Fruit fly (Drosophila melanogaster) whole organism, pupa: ENCODE results near the gene Pi3K21B.

Experiments used
- CG10348 ChIP-seq: fragments of 200-800 bp; sonication (Bioruptor generic); IDR thresholded peaks from 2 replicates; pipeline ENCODE4 v1.3.6; 2022; ENCODE audit warnings: missing biosample characterization, missing genetic modification characterization
- CG17806 ChIP-seq: fragments of 200-800 bp; sonication (Bioruptor generic); optimal IDR thresholded peaks from 2 replicates; lab custom pipeline; 2018; ENCODE audit warnings: missing biosample characterization, mild to moderate bottlenecking, missing genetic modification characterization, moderate library complexity
- CG8301 ChIP-seq: fragments of 200-800 bp; sonication (Bioruptor generic); optimal IDR thresholded peaks from 2 replicates; lab custom pipeline; 2018; ENCODE audit warnings: missing biosample characterization, mild to moderate bottlenecking, missing genetic modification characterization
- CG9948 ChIP-seq: fragments of 200-800 bp; sonication (Bioruptor generic); optimal IDR thresholded peaks from 2 replicates; lab custom pipeline; 2018; ENCODE audit warnings: missing biosample characterization, mild to moderate bottlenecking, missing genetic modification characterization, moderate library complexity
- Pif1A ChIP-seq: fragments of 200-800 bp; sonication (Bioruptor generic); optimal IDR thresholded peaks from 3 replicates; lab custom pipeline; 2016; ENCODE audit warnings: missing biosample characterization, missing genetic modification characterization
- Pif1B ChIP-seq: fragments of 200-800 bp; sonication (Bioruptor generic); optimal IDR thresholded peaks from 3 replicates; lab custom pipeline; 2016; ENCODE audit warnings: missing biosample characterization, missing genetic modification characterization
- Snoo ChIP-seq: fragments of 200-800 bp; sonication (Bioruptor generic); optimal IDR thresholded peaks from 3 replicates; lab custom pipeline; 2017; ENCODE audit warnings: missing biosample characterization, mild to moderate bottlenecking, missing genetic modification characterization, inconsistent platforms
- gl ChIP-seq: fragments of 200-800 bp; sonication (Bioruptor generic); optimal IDR thresholded peaks from 2 replicates; lab custom pipeline; 2018; ENCODE audit warnings: missing biosample characterization, mild to moderate bottlenecking, missing genetic modification characterization

DNA sequence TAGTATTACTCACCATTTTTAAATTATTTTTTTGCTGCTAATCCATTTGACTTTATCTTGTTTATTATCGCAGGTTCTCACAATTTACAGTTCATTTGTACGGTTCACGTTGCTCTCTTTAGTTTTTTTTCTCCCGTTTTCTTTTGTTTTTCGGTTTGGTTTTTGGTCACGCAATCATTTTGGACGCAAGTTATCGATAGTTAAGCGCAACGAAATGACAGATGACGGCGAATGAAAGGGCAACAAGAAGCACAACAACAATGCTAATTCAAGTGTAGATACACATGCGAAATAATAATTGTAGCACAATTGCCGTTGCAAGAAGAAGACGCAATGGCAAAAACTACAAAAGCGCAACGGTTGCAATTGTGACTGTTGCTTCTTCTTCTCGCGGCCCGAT is 49.1 kb upstream of the Pi3K21B start:
- TF ChIP-seq Snoo (tag; lab: Kevin White, UChicago) (no peak), CG10348 (no peak), CG9948 (tag; lab: Kevin White, UChicago) (no peak), gl (tag; lab: Kevin White, UChicago) (no peak), Pif1B (GFP tag; lab: Kevin White, UChicago) (no peak), Pif1A (no peak), CG17806 (no peak), CG8301 (no peak)
